Worm (Caenorhabditis elegans) whole organism, late embryonic: ENCODE data around the gene F08F3.1.
"Not testable (repeated sequence)": the region's sequence is repeated elsewhere in the genome, so short reads cannot be mapped to it uniquely, and the experiment has no call there.

ENCODE experiments used
- F13H6.1 ChIP-seq: sonication (generic microtip); optimal IDR thresholded peaks from 2 replicates; lab custom pipeline; 2016; ENCODE audit warnings: missing genetic modification characterization, missing compliant biosample characterization
- ceh-19 ChIP-seq: fragments of 200-800 bp; sonication (Bioruptor generic); optimal IDR thresholded peaks from 2 replicates; lab custom pipeline; 2018; ENCODE audit warnings: mild to moderate bottlenecking, missing genetic modification characterization, missing compliant biosample characterization
- ceh-48 ChIP-seq: sonication (generic microtip); optimal IDR thresholded peaks from 2 replicates; lab custom pipeline; 2016; ENCODE audit warnings: missing genetic modification characterization, inconsistent platforms, missing compliant biosample characterization
- fkh-10 ChIP-seq: fragments of 150-350 bp; optimal IDR thresholded peaks from 2 replicates; lab custom pipeline; 2014; ENCODE audit warnings: missing biosample characterization, missing genetic modification reagents, missing genetic modification characterization
- gmeb-2 ChIP-seq: sonication (generic microtip); optimal IDR thresholded peaks from 2 replicates; lab custom pipeline; 2016; ENCODE audit warnings: missing genetic modification characterization, inconsistent platforms, missing compliant biosample characterization
- hlh-13 ChIP-seq: fragments of 200-800 bp; sonication (Bioruptor generic); optimal IDR thresholded peaks from 2 replicates; lab custom pipeline; 2018; ENCODE audit warnings: mild to moderate bottlenecking, missing genetic modification characterization, missing compliant biosample characterization
- nfya-1 ChIP-seq: sonication (generic microtip); optimal IDR thresholded peaks from 2 replicates; lab custom pipeline; 2017; ENCODE audit warnings: missing genetic modification characterization, mild to moderate bottlenecking, missing compliant biosample characterization, antibody characterized with exemption, moderate library complexity
- pqm-1 ChIP-seq: sonication (generic microtip); optimal IDR thresholded peaks from 2 replicates; lab custom pipeline; 2016; ENCODE audit warnings: missing genetic modification characterization, missing compliant biosample characterization
- sox-4 ChIP-seq: sonication (generic microtip); optimal IDR thresholded peaks from 2 replicates; lab custom pipeline; 2017; ENCODE audit warnings: mild to moderate bottlenecking, missing genetic modification characterization, inconsistent platforms, missing compliant biosample characterization
- syd-9 ChIP-seq: sonication (generic microtip); optimal IDR thresholded peaks from 2 replicates; lab custom pipeline; 2016; ENCODE audit warnings: mild to moderate bottlenecking, missing genetic modification characterization, moderate library complexity, missing compliant biosample characterization
- unc-3 ChIP-seq, 2 experiments: fragments of 200-800 bp in 1 of 2; sonication (Bioruptor generic) in 1 of 2; sonication (generic microtip) in 1 of 2; conservative IDR thresholded peaks in 1 of 2; optimal IDR thresholded peaks in 1 of 2; 2 replicates each; pipeline versions ENCODE4 v1.3.6 to Lab custom; 2016 to 2022; ENCODE audit warnings: missing compliant biosample characterization in 2 of 2, missing genetic modification characterization in 2 of 2, missing genetic modification reagents in 1 of 2

- TF ChIP-seq fkh-10 (GFP tag; lab: Kevin White, UChicago); pqm-1 (tag; lab: Kevin White, UChicago); sox-4 (tag; lab: Kevin White, UChicago); gmeb-2 (tag; lab: Kevin White, UChicago); hlh-13; F13H6.1; nfya-1 (tag; lab: Kevin White, UChicago); unc-3 (GFP tag; conservative IDR thresholded peaks at IDR 0.05; lab: Robert Waterston, UW); unc-3 (tag; optimal IDR thresholded peaks at IDR 0.05; lab: Kevin White, UChicago); ceh-48; syd-9 (tag; lab: Kevin White, UChicago); ceh-19 (GFP tag; lab: Kevin White, UChicago): not testable (repeated sequence)
Observed at ce11 chrV:5470930-5471329, 25.0 kb downstream of the F08F3.1 start, which contains the start of gene ZC317.7.
